Worm (Caenorhabditis elegans) whole organism, L3 larva: Measurements from ENCODE around the gene Y39G8B.5.

Experiments
- daf-12 ChIP-seq: fragments of 150-350 bp; optimal IDR thresholded peaks from 2 replicates; lab custom pipeline; 2014; ENCODE audit warnings: missing biosample characterization, missing genetic modification reagents, missing genetic modification characterization
- elt-3 ChIP-seq, 3 experiments: fragments of 150-350 bp in 1 of 3; sonication (generic microtip) in 2 of 3; optimal IDR thresholded peaks; 2 replicates in 2 of 3; 4 replicates in 1 of 3; lab custom pipeline; 2014 to 2017; ENCODE audit warnings: missing biosample characterization in 3 of 3, missing genetic modification characterization in 3 of 3
- eor-1 ChIP-seq, 2 experiments: fragments of 150-350 bp; optimal IDR thresholded peaks; 2 replicates each; lab custom pipeline; 2014 to 2018; ENCODE audit warnings: missing biosample characterization in 2 of 2, missing genetic modification characterization in 2 of 2
- fkh-10 ChIP-seq: sonication (generic microtip); optimal IDR thresholded peaks from 2 replicates; lab custom pipeline; 2017; ENCODE audit warnings: missing biosample characterization, missing genetic modification reagents, missing genetic modification characterization
- fos-1 ChIP-seq: fragments of 150-350 bp; optimal IDR thresholded peaks from 2 replicates; lab custom pipeline; 2014; ENCODE audit warnings: missing biosample characterization, missing genetic modification characterization
- nfya-1 ChIP-seq: sonication (generic microtip); optimal IDR thresholded peaks from 2 replicates; lab custom pipeline; 2017; ENCODE audit warnings: missing genetic modification characterization, mild to moderate bottlenecking, missing compliant biosample characterization, antibody characterized with exemption, moderate library complexity; ENCODE audit not compliant: insufficient read depth
- skn-1 ChIP-seq: fragments of 150-350 bp; optimal IDR thresholded peaks from 2 replicates; lab custom pipeline; 2014; ENCODE audit warnings: missing biosample characterization, missing genetic modification characterization
- unc-39 ChIP-seq: sonication (generic microtip); optimal IDR thresholded peaks from 4 replicates; lab custom pipeline; 2017; ENCODE audit warnings: missing biosample characterization, missing genetic modification characterization
- ztf-11 ChIP-seq: fragments of 150-350 bp; optimal IDR thresholded peaks from 2 replicates; lab custom pipeline; 2014; ENCODE audit warnings: missing biosample characterization, missing genetic modification characterization
- ztf-4 ChIP-seq: fragments of 150-350 bp; optimal IDR thresholded peaks from 2 replicates; lab custom pipeline; 2014; ENCODE audit warnings: missing biosample characterization, missing genetic modification characterization

- TF ChIP-seq fos-1 (tag; lab: Kevin White, UChicago), result no peak
- no peak for TF ChIP-seq eor-1 (tag; optimal IDR thresholded peaks at IDR 0.05; lab: Kevin White, UChicago)
- no peak for TF ChIP-seq unc-39 (tag; lab: Kevin White, UChicago)
- no peak for TF ChIP-seq ztf-11 (tag; lab: Kevin White, UChicago)
- no peak for TF ChIP-seq daf-12 (tag; lab: Kevin White, UChicago)
- no peak for TF ChIP-seq nfya-1 (tag; lab: Kevin White, UChicago)
- no peak for TF ChIP-seq elt-3 (tag; optimal IDR thresholded peaks at IDR 0.05; lab: Kevin White, UChicago)
- TF ChIP-seq skn-1 (tag; lab: Kevin White, UChicago), result no peak
- TF ChIP-seq fkh-10, result no peak
- no peak for TF ChIP-seq ztf-4
Observed at ce11 chrII:14016865-14017264, 25.2 kb upstream of the Y39G8B.5 start, which contains the start of gene cyp-37A1.
